Worm (Caenorhabditis elegans): ENCODE data around the gene lips-10.

The lips-10 gene

DNA sequence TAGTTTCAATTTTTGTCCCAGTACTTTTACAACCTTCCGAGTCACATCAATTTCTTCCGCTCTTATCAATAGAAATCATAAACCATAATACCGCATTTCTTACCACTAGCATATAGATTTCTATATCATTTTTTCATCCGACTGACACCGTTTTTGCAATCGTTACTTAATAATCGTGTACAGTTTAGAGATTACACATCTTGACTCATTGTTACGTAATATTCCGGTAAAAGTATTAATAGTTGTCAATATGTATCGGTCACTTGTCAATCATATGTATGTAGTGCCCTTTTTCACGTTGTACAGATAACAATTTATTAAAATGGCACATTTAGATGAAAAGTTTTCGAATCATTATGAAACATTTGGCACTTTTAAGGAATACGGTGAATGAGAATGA is 39.0 kb upstream of the lips-10 start:
- peak; percentile 40 for TF ChIP-seq unc-62 (GFP tag; optimal IDR thresholded peaks at IDR 0.05)
- TF ChIP-seq tbx-8 (GFP tag; optimal IDR thresholded peaks at IDR 0.05): no peak
- TF ChIP-seq zip-8 (tag; optimal IDR thresholded peaks at IDR 0.05): peak; percentile 70
- no peak for TF ChIP-seq nhr-237 (tag; optimal IDR thresholded peaks at IDR 0.05)
- no peak for TF ChIP-seq unc-39 (tag; optimal IDR thresholded peaks at IDR 0.05)
- TF ChIP-seq flh-1 (GFP tag; optimal IDR thresholded peaks at IDR 0.05): no peak
- no peak for TF ChIP-seq ces-1 (GFP tag; optimal IDR thresholded peaks at IDR 0.05)
- TF ChIP-seq elt-1 (tag; optimal IDR thresholded peaks at IDR 0.05; ENCODE audit: borderline replicate concordance, insufficient read depth): no peak

DNA sequence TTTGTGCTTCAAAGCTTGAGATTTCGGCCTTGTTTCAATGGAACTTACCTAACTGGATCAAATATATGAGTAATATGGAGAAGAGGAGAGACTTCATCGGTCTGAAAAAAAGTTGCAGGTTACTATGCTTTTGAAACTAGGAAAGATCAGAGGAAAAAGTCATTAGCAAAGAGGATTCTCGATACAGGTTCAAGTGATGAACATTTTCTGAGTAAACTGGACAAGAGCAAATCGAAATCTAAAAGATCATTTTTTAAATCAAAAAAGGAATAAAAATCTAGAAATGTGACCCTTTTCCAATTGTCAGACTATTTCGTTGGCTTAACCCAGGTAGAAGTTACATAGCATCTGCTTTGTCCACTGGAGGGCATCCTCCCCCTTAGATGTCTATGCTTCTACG is 34.2 kb upstream of the lips-10 start, which contains the start of gene skpo-1:
skpo-1 (minus strand) TSS at position 101 of the 400 bp plus-strand sequence.
- TF ChIP-seq hlh-1 (tag; optimal IDR thresholded peaks at IDR 0.05) (no peak), pha-4 (tag; optimal IDR thresholded peaks at IDR 0.05) (no peak), nhr-28 (tag; optimal IDR thresholded peaks at IDR 0.05) (no peak), M03D4.4 (tag; optimal IDR thresholded peaks at IDR 0.05) (no peak), cnd-1 (tag; optimal IDR thresholded peaks at IDR 0.05) (no peak)

DNA sequence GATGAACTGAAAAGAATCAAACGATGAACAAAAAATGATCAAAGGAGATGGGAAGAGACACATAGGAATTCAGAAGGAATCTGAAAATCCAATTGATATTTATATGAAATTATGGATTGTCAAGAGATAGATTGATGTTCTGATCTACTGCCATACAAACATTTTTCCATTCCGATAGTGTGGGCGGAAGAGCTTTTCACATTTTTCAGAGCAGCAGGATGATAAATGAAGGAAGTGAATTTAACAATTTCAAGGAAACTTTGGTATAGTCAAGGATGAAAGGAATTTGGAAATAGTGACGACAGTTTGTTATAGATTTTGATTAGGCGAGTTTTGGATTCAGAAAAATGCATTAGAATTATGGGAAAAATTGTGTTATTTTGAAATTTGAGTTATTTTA is 33.7 kb upstream of the lips-10 start, which contains the start of gene ubc-24:
ubc-24 (plus strand) TSS at position 301 of the 400 bp plus-strand sequence.
- TF ChIP-seq elt-3 (tag; optimal IDR thresholded peaks at IDR 0.05) (no peak), sptf-1 (tag; optimal IDR thresholded peaks at IDR 0.05) (no peak), cnd-1 (tag; optimal IDR thresholded peaks at IDR 0.05) (no peak), flh-1 (GFP tag; optimal IDR thresholded peaks at IDR 0.05) (no peak), drap-1 (GFP tag; optimal IDR thresholded peaks at IDR 0.05) (no peak), sem-2 (GFP tag; optimal IDR thresholded peaks at IDR 0.05) (no peak), unc-120 (tag; optimal IDR thresholded peaks at IDR 0.05; ENCODE audit: poor library complexity, severe bottlenecking) (no peak), ham-2 (GFP tag; optimal IDR thresholded peaks at IDR 0.05) (no peak), mab-5 (tag; optimal IDR thresholded peaks at IDR 0.05) (no peak), elt-1 (tag; optimal IDR thresholded peaks at IDR 0.05; ENCODE audit: borderline replicate concordance, insufficient read depth) (no peak), unc-62 (GFP tag; optimal IDR thresholded peaks at IDR 0.05) (no peak), ces-1 (GFP tag; optimal IDR thresholded peaks at IDR 0.05) (no peak), mls-2 (tag; optimal IDR thresholded peaks at IDR 0.05) (no peak), nhr-2 (tag; optimal IDR thresholded peaks at IDR 0.05) (no peak), nhr-28 (tag; optimal IDR thresholded peaks at IDR 0.05) (no peak), nhr-237 (tag; optimal IDR thresholded peaks at IDR 0.05) (no peak), pha-4 (tag; optimal IDR thresholded peaks at IDR 0.05) (no peak), unc-39 (tag; optimal IDR thresholded peaks at IDR 0.05) (no peak), zip-8 (tag; optimal IDR thresholded peaks at IDR 0.05) (no peak)

DNA sequence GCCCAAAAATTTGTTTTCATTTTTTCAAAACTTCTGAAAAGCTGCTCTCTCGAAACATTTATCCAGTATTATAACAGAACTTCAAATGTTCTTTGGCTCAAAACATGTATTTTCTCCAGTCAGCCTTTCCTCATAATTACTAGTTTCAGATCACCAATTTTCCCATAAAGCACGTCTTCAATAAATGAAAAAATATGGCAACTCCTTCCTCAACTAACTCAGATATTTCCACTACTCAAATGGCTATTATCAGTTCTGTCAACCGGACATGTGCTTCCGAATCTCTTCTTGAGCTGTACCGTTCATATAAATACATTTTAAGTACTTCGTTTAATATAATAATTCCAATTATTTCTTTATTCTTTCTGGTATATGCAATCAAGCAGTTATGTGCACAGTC is 31.5 kb upstream of the lips-10 start, which contains the start of gene sra-13:
sra-13 (plus strand) TSS at position 195 of the 400 bp plus-strand sequence.
- no peak for TF ChIP-seq blmp-1 (tag; optimal IDR thresholded peaks at IDR 0.05)
- TF ChIP-seq snpc-4 (tag; optimal IDR thresholded peaks at IDR 0.05): no peak
- no peak for TF ChIP-seq ztf-11 (tag; optimal IDR thresholded peaks at IDR 0.05)
- TF ChIP-seq tbx-8 (GFP tag; optimal IDR thresholded peaks at IDR 0.05): no peak
- no peak for TF ChIP-seq nhr-28 (tag; optimal IDR thresholded peaks at IDR 0.05)
- TF ChIP-seq drap-1 (GFP tag; optimal IDR thresholded peaks at IDR 0.05): no peak
- no peak for TF ChIP-seq mls-2 (tag; optimal IDR thresholded peaks at IDR 0.05)
- no peak for TF ChIP-seq nhr-12 (tag; optimal IDR thresholded peaks at IDR 0.05)
- TF ChIP-seq M03D4.4 (tag; optimal IDR thresholded peaks at IDR 0.05): no peak
- no peak for TF ChIP-seq lin-13 (tag; optimal IDR thresholded peaks at IDR 0.05)
- TF ChIP-seq unc-39 (tag; optimal IDR thresholded peaks at IDR 0.05): no peak

DNA sequence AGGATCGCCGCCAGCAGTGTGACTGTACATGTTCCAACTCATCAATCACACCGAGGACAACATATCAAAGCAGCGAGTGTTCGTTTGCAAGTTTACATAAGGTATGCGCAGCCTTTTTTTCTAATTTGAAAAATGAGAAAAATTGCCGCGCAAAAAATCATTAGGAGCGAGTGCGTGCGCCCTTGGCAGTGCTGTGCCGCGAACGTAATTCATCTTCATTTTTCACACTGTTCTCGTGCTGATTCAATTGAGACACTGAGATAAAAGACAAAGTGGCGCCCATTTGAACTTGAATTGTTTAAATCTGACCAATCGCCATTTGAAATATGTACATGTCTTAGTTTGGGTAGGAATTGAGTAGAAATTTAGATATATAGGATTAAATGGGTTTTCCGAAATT is 29.4 kb upstream of the lips-10 start:
- TF ChIP-seq unc-120 (tag; optimal IDR thresholded peaks at IDR 0.05; ENCODE audit: poor library complexity, severe bottlenecking): no peak
- no peak for TF ChIP-seq blmp-1 (tag; optimal IDR thresholded peaks at IDR 0.05)
- no peak for TF ChIP-seq ceh-39 (tag; optimal IDR thresholded peaks at IDR 0.05)
- no peak for TF ChIP-seq mls-2 (tag; optimal IDR thresholded peaks at IDR 0.05)

DNA sequence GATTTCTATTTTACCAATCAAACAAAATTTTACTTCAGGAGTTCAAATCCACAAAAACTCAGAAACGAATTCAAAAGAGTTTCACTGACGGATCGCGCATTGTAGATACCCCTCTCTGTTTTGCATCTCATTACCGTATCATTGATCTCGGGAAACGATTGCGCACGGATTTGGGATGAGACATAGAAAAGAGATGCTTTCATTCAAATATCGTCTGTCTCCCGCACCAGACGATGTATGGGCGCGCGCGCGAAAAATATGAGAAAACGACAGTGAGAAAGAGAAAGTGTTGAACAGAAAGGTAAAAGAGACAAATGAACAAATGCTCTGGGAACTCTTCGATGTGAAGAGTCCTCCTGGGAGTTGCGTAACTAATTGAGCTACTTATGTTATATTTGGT is 28.0 kb upstream of the lips-10 start:
- TF ChIP-seq ceh-83 (GFP tag; optimal IDR thresholded peaks at IDR 0.05) (no peak), elt-1 (tag; optimal IDR thresholded peaks at IDR 0.05; ENCODE audit: borderline replicate concordance, insufficient read depth) (peak; percentile 84), ztf-11 (tag; optimal IDR thresholded peaks at IDR 0.05) (no peak), blmp-1 (tag; optimal IDR thresholded peaks at IDR 0.05) (peak; percentile 7), zip-8 (tag; optimal IDR thresholded peaks at IDR 0.05) (peak; percentile 77), sem-2 (GFP tag; optimal IDR thresholded peaks at IDR 0.05) (no peak)
